Fruit fly (Drosophila melanogaster) whole organism, adult: ENCODE measurements around the gene CG12116.

Experiments used
- CG11617 ChIP-seq: fragments of 200-800 bp; sonication (Bioruptor generic); optimal IDR thresholded peaks from 2 replicates; lab custom pipeline; 2017; ENCODE audit warnings: mild to moderate bottlenecking, missing biosample characterization, missing genetic modification reagents, missing genetic modification characterization
- CG12768 ChIP-seq: fragments of 200-800 bp; sonication (Bioruptor generic); optimal IDR thresholded peaks from 2 replicates; lab custom pipeline; 2017; ENCODE audit warnings: missing biosample characterization, missing genetic modification characterization, mild to moderate bottlenecking, moderate library complexity, missing genetic modification reagents
- CG14711 ChIP-seq: fragments of 200-800 bp; sonication (Bioruptor generic); optimal IDR thresholded peaks from 2 replicates; lab custom pipeline; 2018; ENCODE audit warnings: missing biosample characterization, mild to moderate bottlenecking, missing genetic modification characterization, moderate library complexity
- CG1620 ChIP-seq: fragments of 200-800 bp; sonication (Bioruptor generic); optimal IDR thresholded peaks from 2 replicates; lab custom pipeline; 2016; ENCODE audit warnings: missing biosample characterization, missing genetic modification characterization
- CG33017 ChIP-seq: fragments of 200-800 bp; sonication (Bioruptor generic); optimal IDR thresholded peaks from 2 replicates; lab custom pipeline; 2018; ENCODE audit warnings: missing biosample characterization, mild to moderate bottlenecking, missing genetic modification characterization, moderate library complexity
- CG5204 ChIP-seq: fragments of 200-800 bp; sonication (Bioruptor generic); optimal IDR thresholded peaks from 2 replicates; lab custom pipeline; 2016; ENCODE audit warnings: missing biosample characterization, missing genetic modification characterization
- CG7045 ChIP-seq: fragments of 200-800 bp; sonication (Bioruptor generic); optimal IDR thresholded peaks from 2 replicates; lab custom pipeline; 2017; ENCODE audit warnings: missing biosample characterization, mild to moderate bottlenecking, missing genetic modification characterization
- CG7101 ChIP-seq: fragments of 200-800 bp; sonication (Bioruptor generic); optimal IDR thresholded peaks from 2 replicates; lab custom pipeline; 2018; ENCODE audit warnings: missing biosample characterization, mild to moderate bottlenecking, missing genetic modification characterization, moderate library complexity
- Clk ChIP-seq: fragments of 200-800 bp; sonication (Bioruptor generic); optimal IDR thresholded peaks from 2 replicates; lab custom pipeline; 2017; ENCODE audit warnings: missing biosample characterization, missing genetic modification characterization
- Crg-1 ChIP-seq: fragments of 200-800 bp; sonication (Bioruptor generic); optimal IDR thresholded peaks from 2 replicates; lab custom pipeline; 2016; ENCODE audit warnings: missing biosample characterization, missing genetic modification characterization
- Hr96 ChIP-seq: fragments of 200-800 bp; sonication (Bioruptor generic); optimal IDR thresholded peaks from 2 replicates; lab custom pipeline; 2016; ENCODE audit warnings: missing biosample characterization, missing genetic modification characterization
- Mnt ChIP-seq: fragments of 200-800 bp; sonication (Bioruptor generic); optimal IDR thresholded peaks from 2 replicates; lab custom pipeline; 2016; ENCODE audit warnings: missing biosample characterization, mild to moderate bottlenecking, missing genetic modification characterization
- bab1 ChIP-seq: fragments of 200-800 bp; sonication (Bioruptor generic); optimal IDR thresholded peaks from 3 replicates; lab custom pipeline; 2019; ENCODE audit warnings: missing biosample characterization, mild to moderate bottlenecking, missing genetic modification characterization, moderate library complexity
- cic ChIP-seq: fragments of 200-800 bp; sonication (Bioruptor generic); optimal IDR thresholded peaks from 2 replicates; lab custom pipeline; 2017; ENCODE audit warnings: missing biosample characterization, mild to moderate bottlenecking, missing genetic modification characterization, moderate library complexity
- cnc ChIP-seq, 2 experiments: fragments of >200 bp; optimal IDR thresholded peaks; 2 replicates each; lab custom pipeline; 2017
- kay ChIP-seq: fragments of 200-800 bp; sonication (Bioruptor generic); peaks from one replicate; lab custom pipeline; 2016; ENCODE audit warnings: missing biosample characterization, missing genetic modification characterization, borderline replicate concordance
- ovo ChIP-seq: fragments of 200-800 bp; sonication (Bioruptor generic); optimal IDR thresholded peaks from 2 replicates; lab custom pipeline; 2016; ENCODE audit warnings: missing biosample characterization, missing genetic modification characterization
- pad ChIP-seq: fragments of 200-800 bp; sonication (Bioruptor generic); optimal IDR thresholded peaks from 3 replicates; lab custom pipeline; 2017; ENCODE audit warnings: missing biosample characterization, missing genetic modification characterization, mild to moderate bottlenecking, moderate library complexity, missing genetic modification reagents
- tj ChIP-seq: fragments of 200-800 bp; sonication (Bioruptor generic); optimal IDR thresholded peaks from 3 replicates; lab custom pipeline; 2017; ENCODE audit warnings: missing biosample characterization, mild to moderate bottlenecking, missing genetic modification characterization, moderate library complexity
- toe ChIP-seq: fragments of 200-800 bp; sonication (Bioruptor generic); optimal IDR thresholded peaks from 2 replicates; lab custom pipeline; 2016; ENCODE audit warnings: missing biosample characterization, missing genetic modification characterization

CG12116 gene

DNA sequence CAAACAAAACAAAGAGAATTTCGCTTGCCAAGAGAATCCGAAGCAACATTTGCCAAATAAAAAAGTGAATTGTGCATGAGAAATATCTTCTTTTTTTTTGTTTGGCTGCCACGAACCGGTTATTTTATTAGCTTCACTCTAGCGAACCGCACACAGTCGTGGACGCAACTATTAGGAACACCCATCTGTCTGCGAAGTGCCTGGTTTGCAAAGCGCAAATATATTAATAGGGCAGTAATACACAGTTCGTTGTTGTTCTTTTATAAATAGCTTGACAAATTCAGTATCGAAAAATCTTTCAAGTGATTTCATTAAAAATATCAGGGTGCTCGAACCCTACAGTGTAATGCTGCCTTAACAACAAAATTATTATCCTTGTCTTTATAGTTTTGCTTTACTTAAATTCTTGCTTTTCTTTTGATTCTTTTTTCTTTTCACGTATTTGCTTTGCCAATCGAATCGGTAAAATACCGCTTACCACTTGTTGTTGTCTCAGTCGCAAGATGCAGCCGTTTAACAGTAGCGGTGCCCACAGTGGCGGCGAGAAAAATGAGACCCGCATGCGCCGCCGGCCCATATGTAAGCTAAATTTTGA lies 22.7 kb upstream of the CG12116 start:
- no peak for TF ChIP-seq Clk
- peak; percentile 95 for TF ChIP-seq bab1 (GFP tag; lab: Kevin White, UChicago)
- TF ChIP-seq Crg-1 (GFP tag; lab: Kevin White, UChicago), result no peak
- peak; percentile 31 for TF ChIP-seq CG1620
- no peak for TF ChIP-seq kay (GFP tag; lab: Kevin White, UChicago)

DNA sequence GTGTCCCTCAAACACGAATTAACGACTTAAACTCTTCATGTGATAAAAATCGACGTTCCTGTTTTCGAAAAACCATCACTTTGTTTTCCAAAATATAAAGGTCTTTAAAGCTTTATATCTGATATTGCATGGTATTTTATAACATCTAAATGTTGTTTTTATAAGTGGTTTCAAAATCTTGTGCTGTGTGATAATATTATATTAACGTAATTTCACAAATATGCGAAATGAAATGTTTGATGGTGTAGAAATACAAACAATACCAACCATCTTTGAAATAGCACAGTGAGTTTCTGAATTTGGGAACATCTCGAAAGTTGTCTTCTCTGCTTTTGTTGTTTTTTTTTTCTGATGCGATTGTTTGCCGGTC lies 22.1 kb upstream of the CG12116 start:
- TF ChIP-seq CG33017 (tag; lab: Kevin White, UChicago) (no peak), CG1620 (no peak), Crg-1 (GFP tag; lab: Kevin White, UChicago) (no peak), kay (GFP tag; lab: Kevin White, UChicago) (no peak), CG14711 (tag; lab: Kevin White, UChicago) (no peak), CG11617 (GFP tag; lab: Kevin White, UChicago) (no peak), Mnt (GFP tag; lab: Kevin White, UChicago) (no peak)

DNA sequence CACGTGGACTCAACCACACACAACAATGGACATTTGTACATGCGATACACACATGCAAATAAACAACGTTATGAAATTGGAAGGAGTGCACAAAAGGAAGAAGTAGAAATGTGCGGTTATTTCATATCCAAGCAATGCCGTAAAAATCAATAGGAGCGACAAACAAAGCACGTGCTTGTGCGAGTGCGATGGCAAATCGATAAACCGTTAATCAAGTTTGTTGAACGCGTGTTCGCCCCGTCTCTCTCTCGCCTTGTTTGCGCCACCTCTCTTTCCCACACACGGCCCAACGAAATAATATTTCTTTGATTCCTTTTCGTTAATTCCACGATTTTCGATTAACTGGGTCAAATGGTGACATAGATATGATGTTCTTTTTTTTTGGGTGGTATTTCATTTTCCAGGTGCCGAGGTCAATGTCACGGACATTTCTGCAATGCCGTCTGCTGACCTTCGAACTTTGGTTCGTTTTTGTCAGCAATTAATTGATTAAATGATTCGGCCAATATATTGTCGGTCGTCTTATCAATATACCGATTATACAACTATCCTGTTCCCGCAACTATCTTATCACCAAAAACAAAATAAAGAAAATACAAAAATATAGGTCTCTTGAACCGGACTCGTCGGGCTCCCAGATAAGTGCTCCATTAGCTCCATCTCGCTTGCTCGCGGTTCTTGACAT lies 21.6 kb upstream of the CG12116 start:
- TF ChIP-seq kay (GFP tag; lab: Kevin White, UChicago) (peak; percentile 5), Mnt (GFP tag; lab: Kevin White, UChicago) (peak; percentile 49), pad (peak; percentile 91), cic (GFP tag; lab: Kevin White, UChicago) (no peak), ovo (GFP tag; lab: Kevin White, UChicago) (peak; percentile 96)

DNA sequence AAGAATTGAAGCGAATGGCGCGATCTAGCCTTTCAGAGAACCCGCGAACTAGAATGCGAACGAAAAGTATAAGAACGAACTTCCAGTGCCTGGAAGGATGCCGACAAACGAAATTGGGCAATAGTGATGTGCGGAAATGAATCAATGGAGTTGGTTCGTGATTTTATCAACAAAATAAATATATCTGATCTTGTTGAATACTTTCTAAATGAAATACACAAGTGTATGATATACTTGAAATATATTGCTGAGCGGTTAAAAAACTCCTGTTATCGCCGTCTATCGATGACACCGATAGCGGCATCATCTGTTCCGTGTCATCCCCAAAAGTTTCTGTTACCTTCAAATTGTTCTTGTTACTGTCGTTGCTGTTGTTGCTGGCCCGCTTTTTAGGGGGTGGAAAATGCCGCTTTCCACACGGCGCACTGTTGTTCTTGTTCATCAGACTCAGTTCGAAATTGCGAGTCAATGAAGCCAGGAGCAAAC lies 20.7 kb upstream of the CG12116 start, which contains the start of gene otu:
Gene otu, minus strand, starts transcription at position 51 of the 486 bp plus-strand sequence.
- TF ChIP-seq CG12768 (GFP tag; lab: Kevin White, UChicago) (no peak), bab1 (GFP tag; lab: Kevin White, UChicago) (peak; percentile 71), cic (GFP tag; lab: Kevin White, UChicago) (no peak), Crg-1 (GFP tag; lab: Kevin White, UChicago) (peak; percentile 19), ovo (GFP tag; lab: Kevin White, UChicago) (no peak), Hr96 (GFP tag; lab: Kevin White, UChicago) (no peak), CG33017 (tag; lab: Kevin White, UChicago) (no peak)

DNA sequence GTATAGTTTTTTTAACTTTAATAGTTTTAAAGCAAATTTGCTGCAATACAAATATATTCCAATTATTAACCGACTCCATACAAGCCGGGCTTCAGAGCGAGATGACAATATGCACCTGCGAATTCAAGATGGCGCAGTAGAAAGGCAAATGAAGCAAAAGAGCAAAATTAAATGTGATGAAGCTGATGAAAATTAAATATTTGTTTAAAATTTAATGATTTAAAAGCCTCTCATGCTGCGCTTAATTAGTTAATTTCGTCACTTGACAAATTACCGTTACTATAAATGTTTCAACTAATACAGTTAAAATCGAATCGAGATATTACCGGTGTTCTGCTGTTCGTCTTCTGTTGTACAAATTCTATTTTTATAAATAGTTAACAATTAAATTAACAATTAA lies 20.2 kb upstream of the CG12116 start, which contains the start of gene CG33181:
Gene CG33181, plus strand, starts transcription at position 301 of the 400 bp plus-strand sequence.
- TF ChIP-seq CG14711 (tag; lab: Kevin White, UChicago), result no peak
- TF ChIP-seq Mnt (GFP tag; lab: Kevin White, UChicago), result no peak
- TF ChIP-seq CG5204 (GFP tag; lab: Kevin White, UChicago), result no peak
- TF ChIP-seq CG7101 (tag; lab: Kevin White, UChicago), result no peak
- no peak for TF ChIP-seq cic (GFP tag; lab: Kevin White, UChicago)
- TF ChIP-seq cnc (optimal IDR thresholded peaks at IDR 0.05; lab: Kevin White, UChicago), result no peak
- no peak for TF ChIP-seq CG12768 (GFP tag; lab: Kevin White, UChicago)
- no peak for TF ChIP-seq CG33017 (tag; lab: Kevin White, UChicago)
- TF ChIP-seq CG7045 (GFP tag; lab: Kevin White, UChicago), result no peak
- no peak for TF ChIP-seq CG1620
- TF ChIP-seq bab1 (GFP tag; lab: Kevin White, UChicago), result no peak
- TF ChIP-seq tj (GFP tag; lab: Kevin White, UChicago), result no peak
- no peak for TF ChIP-seq Crg-1 (GFP tag; lab: Kevin White, UChicago)
- no peak for TF ChIP-seq toe (GFP tag; lab: Kevin White, UChicago)
- no peak for TF ChIP-seq CG11617 (GFP tag; lab: Kevin White, UChicago)

DNA sequence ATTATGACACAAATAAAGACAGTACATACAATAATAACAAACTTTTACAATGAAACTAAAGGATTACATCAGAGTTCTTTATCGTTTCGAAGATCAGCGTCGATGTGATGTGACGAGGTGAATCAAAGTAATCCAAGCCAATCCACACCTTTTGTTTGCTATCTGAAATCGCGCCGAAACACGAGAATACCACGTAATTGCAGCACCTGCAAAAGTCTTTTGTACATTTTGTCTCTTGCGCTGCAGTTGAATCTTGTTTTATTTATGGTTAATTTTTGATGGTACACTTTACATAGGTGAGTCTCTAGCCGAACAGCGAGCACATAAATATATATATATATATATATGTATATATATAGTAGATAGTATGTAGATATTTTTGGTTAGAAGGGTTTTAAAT lies 16.0 kb upstream of the CG12116 start:
- TF ChIP-seq bab1 (GFP tag; lab: Kevin White, UChicago), result peak; percentile 93
- TF ChIP-seq tj (GFP tag; lab: Kevin White, UChicago), result peak; percentile 32
- TF ChIP-seq pad, result no peak

DNA sequence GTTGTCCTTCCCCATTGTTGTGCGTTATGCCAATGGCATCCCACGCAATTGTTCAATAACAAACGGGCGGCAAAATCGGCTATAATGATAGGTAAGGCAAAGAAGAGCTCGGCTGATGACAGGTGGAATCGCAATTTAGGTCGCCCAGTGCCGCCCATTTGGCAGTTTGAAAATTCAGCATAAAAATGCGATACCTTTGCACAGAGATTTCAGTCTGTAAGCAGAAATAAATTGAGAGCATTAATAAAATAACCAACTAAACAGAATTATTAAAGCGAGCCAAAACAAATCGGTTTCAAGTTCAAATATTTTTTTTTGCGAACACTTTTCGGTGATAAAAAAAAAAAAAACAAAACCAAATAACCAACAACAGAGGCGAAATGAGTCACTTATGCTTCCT lies 14.9 kb upstream of the CG12116 start, which contains the start of gene CG33223:
Gene CG33223, minus strand, starts transcription at position 215 of the 400 bp plus-strand sequence.
- TF ChIP-seq CG7045 (GFP tag; lab: Kevin White, UChicago) (no peak), CG1620 (peak; percentile 10), CG7101 (tag; lab: Kevin White, UChicago) (no peak), Mnt (GFP tag; lab: Kevin White, UChicago) (no peak), ovo (GFP tag; lab: Kevin White, UChicago) (no peak), toe (GFP tag; lab: Kevin White, UChicago) (no peak), tj (GFP tag; lab: Kevin White, UChicago) (peak; percentile 92), bab1 (GFP tag; lab: Kevin White, UChicago) (peak; percentile 81), cnc (optimal IDR thresholded peaks at IDR 0.05; lab: Kevin White, UChicago) (no peak), CG11617 (GFP tag; lab: Kevin White, UChicago) (no peak)
